Worm (Caenorhabditis elegans) whole organism, mixed stage, embryonic: ENCODE results near the gene C34F11.2.

Experiments used
- M03D4.4 ChIP-seq: sonication (generic microtip); optimal IDR thresholded peaks from 2 replicates; lab custom pipeline; 2017; ENCODE audit warnings: mild to moderate bottlenecking, missing genetic modification characterization, missing compliant biosample characterization
- bed-3 ChIP-seq: fragments of 200-800 bp; sonication (Bioruptor generic); optimal IDR thresholded peaks from 3 replicates; lab custom pipeline; 2018; ENCODE audit warnings: mild to moderate bottlenecking, missing genetic modification characterization, moderate library complexity, missing compliant biosample characterization
- ceh-39 ChIP-seq: fragments of 150-350 bp; optimal IDR thresholded peaks from 2 replicates; lab custom pipeline; 2014; ENCODE audit warnings: missing biosample characterization, missing genetic modification characterization
- ceh-83 ChIP-seq: fragments of 200-800 bp; sonication (Bioruptor generic); optimal IDR thresholded peaks from 2 replicates; lab custom pipeline; 2018; ENCODE audit warnings: mild to moderate bottlenecking, missing genetic modification characterization, missing compliant biosample characterization
- ces-1 ChIP-seq: fragments of 150-350 bp; optimal IDR thresholded peaks from 2 replicates; lab custom pipeline; 2014; ENCODE audit warnings: missing biosample characterization, missing genetic modification reagents, missing genetic modification characterization
- drap-1 ChIP-seq: fragments of 200-800 bp; sonication (Bioruptor generic); optimal IDR thresholded peaks from 3 replicates; lab custom pipeline; 2018; ENCODE audit warnings: mild to moderate bottlenecking, missing genetic modification characterization, missing compliant biosample characterization
- elt-1 ChIP-seq: sonication (generic microtip); optimal IDR thresholded peaks from 2 replicates; lab custom pipeline; 2017; ENCODE audit warnings: missing genetic modification characterization, mild to moderate bottlenecking, missing compliant biosample characterization, antibody characterized with exemption, moderate library complexity, borderline replicate concordance; ENCODE audit not compliant: insufficient read depth
- ham-2 ChIP-seq: fragments of 200-800 bp; sonication (Bioruptor generic); optimal IDR thresholded peaks from 2 replicates; lab custom pipeline; 2018; ENCODE audit warnings: mild to moderate bottlenecking, missing genetic modification characterization, missing compliant biosample characterization
- mab-5 ChIP-seq: fragments of 150-350 bp; optimal IDR thresholded peaks from 2 replicates; lab custom pipeline; 2014; ENCODE audit warnings: missing biosample characterization, missing genetic modification characterization
- mep-1 ChIP-seq: fragments of 150-350 bp; optimal IDR thresholded peaks from 2 replicates; lab custom pipeline; 2017; ENCODE audit warnings: missing biosample characterization, missing genetic modification reagents, missing genetic modification characterization, inconsistent platforms
- mls-2 ChIP-seq: sonication (generic microtip); optimal IDR thresholded peaks from 2 replicates; lab custom pipeline; 2016; ENCODE audit warnings: mild to moderate bottlenecking, missing genetic modification characterization, moderate library complexity, missing compliant biosample characterization
- nhr-12 ChIP-seq: fragments of 150-350 bp; optimal IDR thresholded peaks from 2 replicates; lab custom pipeline; 2014; ENCODE audit warnings: missing biosample characterization, missing genetic modification characterization
- nhr-237 ChIP-seq: fragments of 150-350 bp; optimal IDR thresholded peaks from 2 replicates; lab custom pipeline; 2014; ENCODE audit warnings: missing biosample characterization, missing genetic modification characterization
- pha-4 ChIP-seq: fragments of 150-350 bp; optimal IDR thresholded peaks from 2 replicates; lab custom pipeline; 2018; ENCODE audit warnings: missing biosample characterization, missing genetic modification reagents, missing genetic modification characterization
- sem-2 ChIP-seq: fragments of 200-800 bp; sonication (Bioruptor generic); optimal IDR thresholded peaks from 2 replicates; lab custom pipeline; 2018; ENCODE audit warnings: mild to moderate bottlenecking, missing genetic modification characterization, missing compliant biosample characterization
- snpc-4 ChIP-seq: fragments of 150-350 bp; optimal IDR thresholded peaks from 2 replicates; lab custom pipeline; 2014; ENCODE audit warnings: missing biosample characterization, missing genetic modification characterization
- sptf-1 ChIP-seq: sonication (generic microtip); optimal IDR thresholded peaks from 2 replicates; lab custom pipeline; 2017; ENCODE audit warnings: mild to moderate bottlenecking, missing genetic modification characterization, moderate library complexity, missing compliant biosample characterization
- tbx-8 ChIP-seq: fragments of 200-800 bp; sonication (Bioruptor generic); optimal IDR thresholded peaks from 2 replicates; lab custom pipeline; 2018; ENCODE audit warnings: mild to moderate bottlenecking, missing genetic modification characterization, moderate library complexity, missing compliant biosample characterization

The C34F11.2 gene

DNA sequence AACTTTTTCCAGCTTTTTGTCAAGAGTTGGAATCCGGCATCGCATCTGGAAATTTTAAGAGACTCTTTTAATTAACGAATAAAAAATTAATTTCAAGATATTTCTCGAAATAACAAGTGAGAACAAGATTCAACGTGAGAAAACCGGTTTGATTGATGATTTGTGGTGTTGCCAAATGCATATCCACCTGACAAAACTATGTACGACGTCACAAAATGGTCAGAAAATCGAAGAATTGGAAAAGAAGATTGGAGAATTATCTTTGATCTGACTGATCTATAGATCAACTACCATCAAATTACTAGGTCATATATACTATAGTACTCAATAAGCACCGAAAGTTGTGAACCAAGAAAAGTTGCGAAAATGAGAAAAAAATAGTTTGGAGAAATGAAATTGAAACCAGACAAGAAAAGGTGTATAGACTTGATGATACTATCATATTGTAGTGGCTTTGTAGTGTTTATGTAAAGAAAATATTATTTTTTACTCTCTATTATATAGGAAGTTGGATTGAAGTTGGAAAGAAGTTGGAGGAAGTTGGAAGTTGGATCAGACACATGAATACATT, 34.8 kb downstream of the C34F11.2 start, which contains the start of gene ptr-6:
TSS of gene ptr-6 (minus strand) at position 47 of the 571 bp plus-strand sequence.
- TF ChIP-seq ceh-83 (GFP tag; lab: Kevin White, UChicago) = no peak
- no peak for TF ChIP-seq ham-2 (GFP tag; lab: Kevin White, UChicago)
- no peak for TF ChIP-seq sptf-1 (tag; lab: Kevin White, UChicago)
- TF ChIP-seq mls-2 = no peak
- no peak for TF ChIP-seq mep-1 (tag; lab: Kevin White, UChicago)
- TF ChIP-seq pha-4 (tag; lab: Kevin White, UChicago) = no peak
- TF ChIP-seq sem-2 (GFP tag; lab: Kevin White, UChicago) = no peak

DNA sequence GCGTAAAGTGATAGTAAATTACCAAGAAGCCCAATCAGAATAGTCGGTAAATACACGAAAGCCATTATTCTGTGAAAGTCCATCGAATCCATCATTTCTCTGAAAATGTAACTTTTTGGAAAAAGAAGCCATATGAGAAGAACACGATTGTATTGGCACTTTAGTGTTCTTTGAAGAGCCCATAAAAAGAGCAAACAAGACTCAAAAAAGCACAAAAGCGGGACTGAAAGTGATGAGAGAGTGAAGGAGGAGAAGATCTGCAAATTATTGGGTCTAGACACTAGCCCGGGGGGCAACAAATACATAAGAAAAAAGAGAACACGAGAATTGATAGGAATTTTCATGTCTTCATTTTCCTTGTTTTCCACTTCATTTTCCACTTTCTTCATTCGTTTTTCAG, 43.4 kb downstream of the C34F11.2 start, which contains the start of gene frpr-4:
TSS of gene frpr-4 (minus strand) at position 101 of the 400 bp plus-strand sequence.
- TF ChIP-seq nhr-237 (tag; lab: Kevin White, UChicago) (no peak), mab-5 (no peak), tbx-8 (no peak), drap-1 (GFP tag; lab: Kevin White, UChicago) (no peak), M03D4.4 (tag; lab: Kevin White, UChicago) (no peak), ceh-83 (GFP tag; lab: Kevin White, UChicago) (no peak), elt-1 (tag; lab: Kevin White, UChicago) (no peak), sem-2 (GFP tag; lab: Kevin White, UChicago) (no peak), snpc-4 (tag; lab: Kevin White, UChicago) (no peak), nhr-12 (tag; lab: Kevin White, UChicago) (no peak), ceh-39 (tag; lab: Kevin White, UChicago) (no peak), mep-1 (tag; lab: Kevin White, UChicago) (no peak), ces-1 (no peak), bed-3 (GFP tag; lab: Kevin White, UChicago) (no peak)
